Fruit fly (Drosophila melanogaster) Kc167 (cell line): ENCODE data around the gene narya.

Source experiments
- Myc ChIP-seq: fragments of >200 bp; optimal IDR thresholded peaks from 2 replicates; lab custom pipeline; 2017; ENCODE audit warnings: missing external identifiers
- Sin3A ChIP-seq: fragments of >200 bp; optimal IDR thresholded peaks from 2 replicates; lab custom pipeline; 2018; ENCODE audit warnings: missing external identifiers
- h ChIP-seq: fragments of >200 bp; optimal IDR thresholded peaks from 3 replicates; lab custom pipeline; 2018; ENCODE audit warnings: missing external identifiers
- insv ChIP-seq: fragments of >200 bp; optimal IDR thresholded peaks from 3 replicates; lab custom pipeline; 2018; ENCODE audit warnings: missing external identifiers
- psq ChIP-seq: fragments of >200 bp; optimal IDR thresholded peaks from 2 replicates; lab custom pipeline; 2017; ENCODE audit warnings: missing external identifiers
- ttk ChIP-seq: sonication (Bioruptor generic); optimal IDR thresholded peaks from 2 replicates; lab custom pipeline; 2017; ENCODE audit warnings: missing external identifiers

Gene narya

DNA sequence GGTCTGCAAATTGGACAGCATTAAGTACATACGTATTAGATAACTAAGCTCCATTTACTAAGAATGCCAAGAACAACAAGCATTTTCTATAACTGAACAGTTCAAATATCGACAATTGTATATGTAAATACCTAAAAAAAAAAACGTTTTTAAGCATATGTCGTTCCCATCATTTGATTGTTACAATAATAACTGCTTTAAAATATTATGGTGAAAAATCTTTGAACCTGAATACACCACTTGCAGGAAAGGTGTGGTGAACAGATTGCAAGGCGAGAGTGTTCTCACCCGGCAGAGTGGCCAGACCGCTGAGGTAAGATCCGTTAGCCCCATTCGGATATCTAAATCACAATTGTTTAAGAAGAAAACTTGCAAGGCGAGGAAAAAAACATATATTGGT lies at the start of gene narya:
Gene narya (plus strand): TSS at position 301 of the 400 bp plus-strand sequence.
- TF ChIP-seq Sin3A (lab: Kevin White, UChicago), result no peak
- TF ChIP-seq psq, result no peak
- no peak for TF ChIP-seq h (lab: Kevin White, UChicago)
- TF ChIP-seq ttk, result no peak
- no peak for TF ChIP-seq insv (lab: Kevin White, UChicago)

DNA sequence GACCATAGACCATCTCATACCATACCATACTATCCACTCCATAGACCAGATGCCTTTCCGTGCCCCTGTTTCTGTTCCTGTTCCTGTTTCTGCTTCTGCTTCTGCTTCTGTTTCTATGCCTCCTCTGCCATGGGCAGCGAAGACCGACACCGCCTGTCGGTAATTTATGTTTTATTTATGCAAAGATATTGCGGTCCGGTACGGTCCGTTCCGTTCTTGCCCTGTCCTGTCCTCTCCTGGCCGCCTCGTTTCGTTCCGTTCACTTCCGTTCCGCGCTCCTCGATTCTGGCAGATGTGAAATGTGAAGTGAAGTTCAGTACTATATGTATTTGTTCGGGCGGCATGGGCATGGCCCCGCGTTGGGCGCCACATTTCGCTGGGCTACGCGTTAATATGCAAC lies 45.6 kb upstream of the narya start:
- no peak for TF ChIP-seq h (lab: Kevin White, UChicago)
- no peak for TF ChIP-seq insv (lab: Kevin White, UChicago)
- no peak for TF ChIP-seq Myc (lab: Kevin White, UChicago)
- no peak for TF ChIP-seq Sin3A (lab: Kevin White, UChicago)
- no peak for TF ChIP-seq psq
- TF ChIP-seq ttk, result no peak

DNA sequence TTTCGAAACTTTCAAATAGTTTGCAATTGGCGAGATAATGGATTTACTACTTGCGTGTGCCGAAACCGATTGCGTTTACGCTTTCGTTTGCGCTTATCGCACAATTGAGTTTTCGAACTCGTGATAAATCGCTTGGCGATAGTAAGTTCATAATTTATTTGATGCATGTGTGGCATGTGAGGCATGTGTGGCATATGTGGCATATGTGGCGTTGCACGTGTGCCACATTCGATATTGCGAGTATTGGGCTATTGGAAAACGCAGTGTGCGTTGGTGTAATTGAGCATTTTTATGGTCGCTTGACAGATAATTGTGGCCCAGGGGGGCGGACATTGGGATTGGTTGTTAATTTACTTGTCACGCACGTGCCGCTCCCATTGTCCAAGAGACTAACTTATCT lies 41.1 kb upstream of the narya start:
- no peak for TF ChIP-seq Sin3A (lab: Kevin White, UChicago)
- no peak for TF ChIP-seq insv (lab: Kevin White, UChicago)
- TF ChIP-seq Myc (lab: Kevin White, UChicago), result no peak
- TF ChIP-seq ttk, result no peak
- TF ChIP-seq psq, result no peak
- TF ChIP-seq h (lab: Kevin White, UChicago), result no peak

DNA sequence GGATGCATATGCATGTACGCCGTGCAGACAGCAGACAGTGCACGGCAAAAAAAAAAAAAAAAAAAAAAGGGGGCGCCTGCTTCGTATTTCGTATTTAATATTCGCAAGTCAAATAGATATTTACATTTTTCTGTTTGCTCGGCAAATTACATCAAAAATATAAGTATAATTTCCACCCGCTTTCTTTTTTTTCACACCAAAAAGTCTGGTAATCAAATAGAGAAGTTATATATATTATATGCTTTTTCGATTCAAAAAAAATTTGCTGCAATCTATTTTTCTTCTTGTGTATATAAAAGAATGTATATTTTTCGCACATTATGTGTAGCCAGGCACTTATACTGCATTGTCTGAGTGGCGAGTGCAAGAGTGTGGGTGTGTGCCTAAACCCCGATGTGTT lies 26.6 kb upstream of the narya start:
- TF ChIP-seq insv (lab: Kevin White, UChicago), result no peak
- TF ChIP-seq Myc (lab: Kevin White, UChicago), result no peak
- TF ChIP-seq ttk, result no peak
- TF ChIP-seq psq, result no peak
- no peak for TF ChIP-seq h (lab: Kevin White, UChicago)
- no peak for TF ChIP-seq Sin3A (lab: Kevin White, UChicago)

DNA sequence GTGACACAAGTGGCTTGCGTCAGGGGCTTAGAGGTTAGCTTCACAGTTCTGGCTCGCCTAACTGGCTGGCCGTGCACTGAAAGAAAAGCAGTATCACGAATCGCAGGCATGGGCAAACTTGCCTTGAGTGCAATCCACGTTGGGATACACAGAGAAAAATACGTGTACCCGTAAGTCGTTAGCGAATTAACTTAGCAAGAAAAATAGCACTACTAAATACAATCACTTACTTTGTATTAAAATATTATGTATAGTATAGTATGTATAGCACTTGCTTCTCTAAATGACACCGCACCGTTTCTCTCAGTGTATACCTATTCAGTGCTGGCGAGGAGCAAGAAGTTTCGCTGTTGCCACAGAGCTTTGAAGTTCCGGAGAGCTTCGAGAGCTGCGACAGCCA lies 21.7 kb upstream of the narya start:
- no peak for TF ChIP-seq h (lab: Kevin White, UChicago)
- TF ChIP-seq Sin3A (lab: Kevin White, UChicago), result no peak
- no peak for TF ChIP-seq ttk
- no peak for TF ChIP-seq Myc (lab: Kevin White, UChicago)
- no peak for TF ChIP-seq insv (lab: Kevin White, UChicago)
- TF ChIP-seq psq, result no peak

DNA sequence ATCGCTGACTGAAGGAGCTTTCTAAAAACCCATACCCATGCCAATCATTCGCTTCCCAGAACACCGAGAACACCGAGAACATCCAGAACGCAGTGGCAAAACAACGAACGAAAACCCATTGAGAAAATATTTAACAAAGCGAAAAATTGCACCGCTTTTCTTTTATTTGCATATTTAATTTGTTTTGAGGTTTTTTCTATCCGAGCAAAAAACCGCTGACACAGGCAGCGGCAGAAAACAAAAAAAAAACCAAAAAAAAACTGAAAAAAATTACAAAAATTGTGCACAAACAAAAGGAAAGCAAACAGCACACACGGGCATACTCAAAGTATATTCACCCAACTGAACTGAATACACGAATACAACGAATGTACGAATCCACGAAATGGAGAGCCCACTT lies 13.2 kb upstream of the narya start:
- TF ChIP-seq insv (lab: Kevin White, UChicago) (no peak), psq (no peak), Sin3A (lab: Kevin White, UChicago) (no peak), ttk (no peak), Myc (lab: Kevin White, UChicago) (no peak), h (lab: Kevin White, UChicago) (no peak)

DNA sequence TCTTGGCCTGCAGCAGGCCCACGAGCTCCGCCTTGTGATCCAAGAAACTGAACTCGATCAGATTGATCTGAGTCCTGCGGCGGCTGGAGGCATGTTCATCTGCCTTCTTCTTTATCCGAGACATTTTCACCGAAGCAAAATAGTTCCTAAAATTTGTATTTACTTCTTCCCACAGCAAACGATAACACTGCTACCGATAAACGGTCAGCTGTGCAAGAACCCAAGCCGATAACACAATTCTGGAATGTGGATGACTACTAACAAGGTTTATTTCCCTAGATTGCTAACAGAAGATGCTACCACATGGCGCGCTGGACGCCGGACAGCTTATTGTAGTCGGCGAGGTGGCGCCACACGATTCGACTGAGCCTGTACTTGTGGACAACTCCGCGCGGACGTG lies 4.3 kb downstream of the narya start, which contains the start of gene CG32533:
Gene CG32533 (minus strand): TSS at position 278 of the 400 bp plus-strand sequence.
- TF ChIP-seq Myc (lab: Kevin White, UChicago) (no peak), ttk (no peak), psq (no peak), Sin3A (lab: Kevin White, UChicago) (no peak), h (lab: Kevin White, UChicago) (no peak), insv (lab: Kevin White, UChicago) (no peak)

DNA sequence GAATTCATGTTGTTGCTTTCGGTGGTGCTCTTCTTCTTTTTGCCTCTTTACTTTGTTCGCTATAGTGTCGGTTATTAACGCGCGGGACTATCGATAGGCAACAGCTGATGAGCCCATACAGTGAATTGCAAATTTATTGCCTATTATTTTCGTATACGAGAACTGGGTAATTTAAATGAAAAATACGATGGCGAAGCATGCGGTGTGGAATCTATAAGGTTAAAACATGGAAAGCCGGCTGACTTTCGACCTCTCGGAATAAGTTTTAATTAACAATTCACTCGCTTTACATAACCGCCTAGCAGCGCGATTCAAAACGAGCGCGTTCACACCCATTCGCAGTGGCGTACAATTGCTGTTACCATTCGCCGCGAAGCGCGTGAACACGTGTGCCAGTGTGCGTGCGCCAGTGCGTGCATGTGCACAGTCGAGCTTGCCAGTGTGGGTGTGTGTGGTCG lies 5.0 kb downstream of the narya start, which contains the start of the genes Naa15-16 and mRpS14:
Gene Naa15-16 (plus strand): TSS at position 116 of the 458 bp plus-strand sequence.
Gene mRpS14 (minus strand): TSS at position 370 of the 458 bp plus-strand sequence.
- TF ChIP-seq h (lab: Kevin White, UChicago) (no peak), insv (lab: Kevin White, UChicago) (no peak), ttk (no peak), Sin3A (lab: Kevin White, UChicago) (no peak), psq (no peak)

DNA sequence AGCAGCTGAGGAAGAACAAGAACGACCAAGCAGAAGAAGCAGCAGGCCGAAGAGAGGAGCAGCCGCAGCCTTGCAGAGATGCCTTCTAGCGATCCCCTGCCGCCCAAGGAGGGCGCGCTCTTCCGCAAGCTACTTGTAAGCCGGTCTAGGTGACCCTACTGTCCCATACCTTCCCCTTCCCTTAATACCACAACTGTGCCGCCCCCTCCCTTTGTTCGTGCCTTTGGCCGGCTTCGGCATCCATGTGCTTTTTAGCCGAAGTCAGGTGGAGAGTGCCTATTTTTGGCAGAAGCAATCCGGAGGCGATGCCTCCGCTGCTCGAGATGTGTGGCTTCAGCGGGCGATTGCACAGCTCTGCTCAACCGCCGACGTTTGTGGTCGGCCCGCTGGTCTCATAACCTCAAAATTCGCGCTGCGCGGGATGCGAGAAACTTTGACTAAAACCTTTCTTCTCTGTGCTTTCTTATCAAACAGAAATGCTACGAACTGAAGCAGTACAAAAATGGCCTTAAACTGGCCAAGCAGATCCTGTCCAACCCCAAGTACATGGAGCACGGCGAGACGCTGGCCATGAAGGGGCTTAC lies 5.8 kb downstream of the narya start:
- TF ChIP-seq ttk (no peak), Sin3A (lab: Kevin White, UChicago) (no peak), psq (no peak), Myc (lab: Kevin White, UChicago) (no peak), insv (lab: Kevin White, UChicago) (no peak), h (lab: Kevin White, UChicago) (no peak)

DNA sequence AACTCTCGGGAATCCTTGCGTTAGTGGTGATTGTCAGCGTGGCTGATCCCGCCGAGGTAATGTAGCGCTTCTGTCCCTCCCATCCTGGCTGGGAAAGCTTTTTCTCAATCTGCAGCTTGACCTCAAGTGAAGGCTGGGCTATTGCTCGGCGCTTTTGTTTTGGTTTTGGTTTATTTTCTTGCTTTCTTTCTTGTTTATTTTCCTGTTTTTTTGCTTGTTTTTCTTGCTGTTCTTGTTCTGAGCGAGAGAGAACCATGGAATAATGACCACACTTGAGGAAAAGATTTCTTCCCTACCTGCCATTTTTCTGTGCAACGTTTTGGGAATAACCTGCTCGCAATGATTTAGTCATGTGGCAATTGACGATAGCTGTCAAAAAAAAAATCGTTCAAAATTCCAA lies 10.2 kb downstream of the narya start:
- no peak for TF ChIP-seq psq
- no peak for TF ChIP-seq Myc (lab: Kevin White, UChicago)
- TF ChIP-seq ttk, result no peak
- no peak for TF ChIP-seq Sin3A (lab: Kevin White, UChicago)
- TF ChIP-seq insv (lab: Kevin White, UChicago), result no peak
- TF ChIP-seq h (lab: Kevin White, UChicago), result no peak

DNA sequence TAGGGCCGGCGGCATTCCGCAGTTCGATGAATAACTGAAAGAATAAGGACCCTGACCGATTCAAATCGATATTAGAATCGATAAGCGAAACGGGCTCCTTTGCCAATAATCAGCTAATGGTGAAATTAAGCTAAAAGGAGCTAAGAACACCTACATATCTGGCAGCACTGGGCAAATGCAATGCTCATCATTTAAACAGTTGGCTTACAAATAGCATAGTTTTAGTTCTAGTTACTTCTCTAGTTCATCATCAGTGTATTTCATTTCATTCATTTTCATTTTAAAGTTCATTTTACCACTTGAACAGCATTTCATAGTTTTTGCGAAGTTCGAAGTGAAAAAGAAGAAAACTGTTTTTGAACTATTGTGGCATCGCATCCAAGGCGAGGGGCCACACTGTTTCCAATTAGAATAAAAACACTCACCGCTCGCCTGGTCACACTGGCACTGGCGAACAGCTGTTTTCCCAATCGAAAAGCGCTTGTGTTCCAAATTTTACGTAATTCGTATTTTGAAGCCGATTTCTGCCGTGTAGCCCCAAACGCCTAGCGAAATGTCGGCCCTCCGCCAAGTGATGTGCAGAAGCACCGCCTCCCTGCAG lies 17.2 kb downstream of the narya start, which contains the start of the genes pcm and ND-18:
Gene pcm (minus strand): TSS at position 28 of the 601 bp plus-strand sequence.
Gene ND-18 (plus strand): TSS at position 438 of the 601 bp plus-strand sequence.
- TF ChIP-seq Myc (lab: Kevin White, UChicago) (no peak), ttk (no peak), Sin3A (lab: Kevin White, UChicago) (no peak), h (lab: Kevin White, UChicago) (no peak), psq (no peak), insv (lab: Kevin White, UChicago) (no peak)

DNA sequence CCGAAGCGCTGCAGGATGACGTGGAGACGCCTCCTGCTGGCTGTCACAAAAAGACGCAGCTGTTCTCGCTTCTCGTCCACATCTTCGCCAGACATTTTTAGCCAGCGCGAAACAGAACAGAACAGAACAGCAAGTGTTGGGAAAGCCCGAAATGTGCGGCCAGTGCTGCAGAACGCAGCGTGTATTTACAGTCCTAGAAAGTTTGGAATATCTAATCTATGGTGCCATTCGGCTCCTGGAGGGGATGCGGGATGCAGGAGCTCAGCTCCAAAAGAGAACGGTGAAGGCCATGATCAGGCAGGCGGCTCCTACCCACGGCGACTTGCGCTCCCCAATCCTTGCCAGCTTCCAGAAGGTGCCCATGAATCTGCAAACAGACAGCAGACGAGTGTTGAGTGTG lies 19.4 kb downstream of the narya start, which contains the start of gene CG12204:
Gene CG12204 (minus strand): TSS at position 117 of the 400 bp plus-strand sequence.
- TF ChIP-seq ttk (no peak), insv (lab: Kevin White, UChicago) (no peak), h (lab: Kevin White, UChicago) (no peak), psq (no peak), Myc (lab: Kevin White, UChicago) (no peak), Sin3A (lab: Kevin White, UChicago) (no peak)
